Worm (Caenorhabditis elegans): ENCODE measurements around the gene F59C12.4.

Gene F59C12.4

DNA sequence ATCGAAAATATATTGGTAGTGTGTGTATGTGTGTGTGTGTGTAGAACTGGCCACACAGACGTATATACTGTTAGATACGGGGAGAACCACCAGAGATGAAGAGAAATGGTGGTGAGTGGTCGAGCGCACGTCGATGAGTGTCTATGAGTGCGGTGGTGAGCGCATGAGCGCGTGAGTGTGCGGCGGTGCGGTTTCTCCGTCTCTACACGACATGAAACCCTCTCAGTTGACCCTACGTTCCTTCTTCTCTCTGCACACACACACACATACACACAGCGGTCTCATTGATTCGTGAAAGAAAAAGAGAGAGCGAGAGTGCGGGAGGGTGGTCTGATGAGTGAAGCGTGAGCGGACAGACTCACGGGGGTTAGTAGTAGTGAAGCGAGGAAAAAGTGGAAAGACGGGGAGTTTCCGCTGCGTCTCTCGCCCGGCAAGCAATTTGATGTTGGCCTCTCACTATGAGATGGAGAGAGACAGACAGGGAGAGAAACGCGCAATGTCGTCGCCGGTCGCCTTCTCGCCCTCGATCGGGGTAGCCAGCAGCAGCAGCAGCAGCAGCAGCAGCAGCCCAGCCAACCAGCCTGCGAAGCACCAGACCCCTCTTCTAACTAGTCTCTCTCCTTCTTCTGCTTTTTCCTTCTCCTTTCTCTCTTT, 10.0 kb upstream of the F59C12.4 start (continued):
- TF ChIP-seq nfya-1 (tag; optimal IDR thresholded peaks at IDR 0.05) (peak; percentile 100), zip-5 (tag; optimal IDR thresholded peaks at IDR 0.05) (no peak), ceh-14 (tag; optimal IDR thresholded peaks at IDR 0.05) (peak; percentile 80), pha-2 (tag; optimal IDR thresholded peaks at IDR 0.05) (no peak), nhr-11 (tag; optimal IDR thresholded peaks at IDR 0.05) (no peak), ceh-22 (tag; optimal IDR thresholded peaks at IDR 0.05) (peak; percentile 94), sox-4 (tag; optimal IDR thresholded peaks at IDR 0.05) (peak; percentile 24), fkh-10 (GFP tag; optimal IDR thresholded peaks at IDR 0.05) (peak; percentile 71), fax-1 (tag; optimal IDR thresholded peaks at IDR 0.05) (peak; percentile 73), ahr-1 (tag; optimal IDR thresholded peaks at IDR 0.05) (no peak), eyg-1 (tag; optimal IDR thresholded peaks at IDR 0.05) (peak; percentile 62), T23F11.4 (GFP tag; optimal IDR thresholded peaks at IDR 0.05) (peak; percentile 81), ama-1 (optimal IDR thresholded peaks at IDR 0.05) (no peak), pqm-1 (tag; optimal IDR thresholded peaks at IDR 0.05) (peak; percentile 79), ceh-34 (tag; optimal IDR thresholded peaks at IDR 0.05) (peak; percentile 96), hlh-8 (tag; optimal IDR thresholded peaks at IDR 0.05) (peak; percentile 49), hlh-13 (GFP tag; optimal IDR thresholded peaks at IDR 0.05) (no peak), ceh-24 (tag; optimal IDR thresholded peaks at IDR 0.05) (no peak), elt-2 (tag; optimal IDR thresholded peaks at IDR 0.05) (peak; percentile 73), odd-2 (tag; optimal IDR thresholded peaks at IDR 0.05) (no peak), F13H6.1 (tag; optimal IDR thresholded peaks at IDR 0.05) (peak; percentile 96), pat-9 (tag; optimal IDR thresholded peaks at IDR 0.05) (peak; percentile 35), ets-4 (tag; optimal IDR thresholded peaks at IDR 0.05) (peak; percentile 63), ceh-30 (tag; optimal IDR thresholded peaks at IDR 0.05) (peak; percentile 84)

DNA sequence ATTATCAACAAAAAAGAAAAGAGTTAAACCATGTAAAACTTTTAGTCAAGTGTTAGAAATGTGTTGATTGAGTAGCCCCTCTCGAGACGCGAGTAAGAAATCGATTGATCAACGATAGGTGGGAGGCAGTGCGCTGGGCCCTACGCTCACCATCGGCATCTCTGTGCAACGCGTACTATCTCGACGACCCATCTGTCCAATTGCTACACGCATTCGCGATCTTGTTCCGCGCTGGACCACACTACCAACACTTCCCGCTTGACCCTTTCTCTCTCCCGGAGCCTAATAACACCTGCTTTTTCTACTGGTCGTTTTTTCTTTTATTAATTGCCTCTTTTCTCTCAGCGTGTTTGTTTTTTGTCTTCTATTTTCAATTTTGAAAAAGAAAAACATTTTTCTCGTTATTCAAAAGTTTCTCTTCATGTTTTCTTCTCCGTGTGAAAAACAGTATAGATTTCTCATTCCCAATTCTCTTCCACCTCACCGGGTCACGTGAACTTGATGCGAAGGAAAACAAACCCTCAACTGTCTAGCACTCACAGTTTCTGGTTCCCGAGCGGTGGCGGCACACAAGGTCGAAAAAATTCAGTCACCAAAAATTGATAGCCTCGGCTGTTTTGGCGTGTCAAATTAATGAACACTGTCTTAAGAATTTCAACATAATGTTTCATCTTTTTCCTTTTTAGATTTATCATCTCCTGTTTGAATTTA, 9.1 kb upstream of the F59C12.4 start:
- TF ChIP-seq ceh-31 (tag; optimal IDR thresholded peaks at IDR 0.05) (peak; percentile 45), hlh-8 (tag; optimal IDR thresholded peaks at IDR 0.05) (peak; percentile 25), rnt-1 (tag; optimal IDR thresholded peaks at IDR 0.05) (peak; percentile 48), K02D7.2 (tag; optimal IDR thresholded peaks at IDR 0.05) (no peak), tbx-2 (tag; optimal IDR thresholded peaks at IDR 0.05) (peak; percentile 61), unc-55 (GFP tag; optimal IDR thresholded peaks at IDR 0.05) (no peak), sdc-2 (tag; optimal IDR thresholded peaks at IDR 0.05) (peak; percentile 34), lin-11 (tag; optimal IDR thresholded peaks at IDR 0.05) (no peak), madf-2 (tag; optimal IDR thresholded peaks at IDR 0.05) (no peak), nfya-1 (tag; optimal IDR thresholded peaks at IDR 0.05) (peak; percentile 56), elt-2 (tag; optimal IDR thresholded peaks at IDR 0.05) (no peak), ztf-16 (tag; optimal IDR thresholded peaks at IDR 0.05) (no peak), syd-9 (tag; optimal IDR thresholded peaks at IDR 0.05) (peak; percentile 30), ceh-34 (tag; optimal IDR thresholded peaks at IDR 0.05) (peak; percentile 20), pqm-1 (tag; optimal IDR thresholded peaks at IDR 0.05) (no peak), fax-1 (tag; optimal IDR thresholded peaks at IDR 0.05) (no peak)

DNA sequence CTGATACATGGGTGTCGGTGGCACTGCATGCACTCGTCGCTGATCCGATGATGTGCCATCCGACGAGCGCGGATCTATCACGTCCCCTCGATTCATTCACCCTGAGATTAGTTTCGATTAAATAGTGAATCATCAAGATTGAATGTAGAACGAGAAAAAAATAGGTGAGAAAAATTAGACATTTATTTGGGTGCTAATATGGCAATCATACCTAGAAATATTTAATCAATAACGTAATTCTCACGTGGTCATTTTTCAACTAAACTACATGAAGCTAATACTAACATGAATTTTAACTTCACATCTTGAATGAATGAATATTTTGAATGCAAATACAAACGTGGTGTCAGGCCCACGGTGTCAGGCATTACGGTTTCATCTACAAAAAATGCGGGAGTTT, 7.0 kb upstream of the F59C12.4 start, which contains the start of gene F59C12.3:
Gene F59C12.3 (minus strand): TSS at position 101 of the 400 bp plus-strand sequence.
- TF ChIP-seq pat-9 (tag; optimal IDR thresholded peaks at IDR 0.05) (no peak), ceh-14 (tag; optimal IDR thresholded peaks at IDR 0.05) (no peak), dve-1 (tag; optimal IDR thresholded peaks at IDR 0.05) (no peak), sox-4 (tag; optimal IDR thresholded peaks at IDR 0.05) (no peak), pha-2 (tag; optimal IDR thresholded peaks at IDR 0.05) (no peak), tbx-2 (tag; optimal IDR thresholded peaks at IDR 0.05) (no peak), K09A11.1 (tag; optimal IDR thresholded peaks at IDR 0.05; ENCODE audit: insufficient read depth) (no peak)
